Fruit fly (Drosophila melanogaster): ENCODE results near the gene E2f1.

Gene E2f1

DNA sequence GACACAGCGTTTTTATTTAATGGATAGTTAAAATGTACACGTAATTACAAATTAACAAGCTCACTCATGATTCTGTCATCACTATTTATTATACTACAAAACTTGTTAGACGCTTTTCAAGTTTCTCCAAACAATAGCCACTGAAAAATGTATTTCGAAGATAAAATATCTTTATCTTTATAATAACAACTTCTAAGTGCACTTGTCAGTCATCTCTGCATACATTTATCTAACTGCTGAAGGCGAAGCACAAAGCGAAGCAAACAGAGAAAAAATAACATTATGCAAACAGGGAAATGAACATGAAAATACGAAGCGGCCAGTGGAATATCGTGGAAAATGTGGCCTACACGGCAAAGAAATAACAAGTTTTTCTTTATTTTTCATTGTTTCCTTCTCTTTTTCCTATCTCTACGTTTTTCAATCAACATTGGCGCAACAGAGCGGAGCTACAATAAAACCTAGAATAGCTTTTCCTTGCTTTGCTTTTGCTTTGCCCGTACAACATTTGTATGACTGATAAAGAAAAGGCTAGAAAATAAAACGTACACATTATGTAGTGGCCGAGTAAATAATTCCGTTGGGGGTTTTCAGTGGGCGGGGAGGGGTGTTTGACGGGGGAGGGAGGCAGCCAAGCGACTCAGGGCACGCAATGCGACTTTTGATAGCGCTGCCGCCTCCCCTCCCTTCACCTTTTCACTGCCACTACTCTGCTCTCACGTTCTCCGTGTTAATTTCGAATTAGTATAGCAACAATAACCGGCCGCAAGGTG, 31.1 kb downstream of the E2f1 start:
- TF ChIP-seq Mio (GFP tag; optimal IDR thresholded peaks at IDR 0.05) (no peak), ey (GFP tag; optimal IDR thresholded peaks at IDR 0.05) (no peak), Hr83 (GFP tag; optimal IDR thresholded peaks at IDR 0.05; ENCODE audit: poor library complexity, severe bottlenecking) (no peak), Rel (GFP tag; optimal IDR thresholded peaks at IDR 0.05) (no peak), Rel (tag; optimal IDR thresholded peaks at IDR 0.05) (peak; percentile 35), sv (GFP tag; optimal IDR thresholded peaks at IDR 0.05) (no peak)

DNA sequence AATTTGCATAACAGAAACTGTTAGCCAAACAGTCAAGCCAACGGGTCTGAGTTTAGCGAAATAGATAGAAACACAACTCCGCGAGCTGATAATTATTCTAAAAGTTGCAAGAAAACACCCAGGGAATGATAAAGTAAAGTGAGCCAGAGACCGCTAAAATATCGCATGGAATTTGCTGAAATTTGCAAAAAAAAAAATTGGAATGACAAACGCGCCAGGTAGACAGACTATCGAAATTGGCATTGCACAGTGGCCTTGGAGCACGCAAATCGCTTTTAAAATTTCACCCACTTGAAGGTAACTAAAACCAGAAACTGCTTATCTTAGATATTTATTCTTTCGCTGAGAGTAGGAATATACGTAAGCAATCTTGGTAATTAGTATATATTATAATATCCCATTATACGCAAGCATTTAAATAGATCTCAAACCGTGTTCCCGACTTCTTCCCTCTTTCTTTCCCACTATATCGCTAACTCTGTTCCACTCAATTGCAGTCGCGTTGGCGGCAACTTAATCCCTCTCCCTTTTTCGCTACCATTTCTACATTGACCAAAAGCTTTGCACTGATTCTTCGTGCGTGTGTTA, 32.4 kb downstream of the E2f1 start:
- TF ChIP-seq Jra (GFP tag; optimal IDR thresholded peaks at IDR 0.05) = no peak
- no peak for TF ChIP-seq jim (GFP tag; optimal IDR thresholded peaks at IDR 0.05)
- no peak for TF ChIP-seq dmrt93B (GFP tag; optimal IDR thresholded peaks at IDR 0.05)
- TF ChIP-seq rgr (GFP tag; optimal IDR thresholded peaks at IDR 0.05) = peak; percentile 52
- TF ChIP-seq h (GFP tag; optimal IDR thresholded peaks at IDR 0.05) = peak; percentile 60
- TF ChIP-seq OdsH (GFP tag; optimal IDR thresholded peaks at IDR 0.05) = peak; percentile 31
- TF ChIP-seq psq (GFP tag; optimal IDR thresholded peaks at IDR 0.05) = peak; percentile 3
- TF ChIP-seq brk (GFP tag; optimal IDR thresholded peaks at IDR 0.05) = no peak
- TF ChIP-seq N (GFP tag; optimal IDR thresholded peaks at IDR 0.05) = no peak
- TF ChIP-seq CG32264 (GFP tag; optimal IDR thresholded peaks at IDR 0.05) = no peak
- no peak for TF ChIP-seq Abd-B (GFP tag; optimal IDR thresholded peaks at IDR 0.05)
- no peak for TF ChIP-seq Vsx2 (GFP tag; optimal IDR thresholded peaks at IDR 0.05; ENCODE audit: partially characterized antibody)
- no peak for TF ChIP-seq sage (GFP tag; optimal IDR thresholded peaks at IDR 0.05)
- no peak for TF ChIP-seq Myc (optimal IDR thresholded peaks at IDR 0.05)
- TF ChIP-seq lola (GFP tag; optimal IDR thresholded peaks at IDR 0.05) = no peak
- no peak for TF ChIP-seq dsf (GFP tag; optimal IDR thresholded peaks at IDR 0.05; ENCODE audit: borderline replicate concordance)
- TF ChIP-seq foxo (GFP tag; optimal IDR thresholded peaks at IDR 0.05) = peak in 1 of 2 experiments; percentile 36
- TF ChIP-seq woc (GFP tag; optimal IDR thresholded peaks at IDR 0.05) = peak; percentile 9
- peak; percentile 19 for TF ChIP-seq ey (GFP tag; optimal IDR thresholded peaks at IDR 0.05)
- TF ChIP-seq Hr78 (GFP tag; optimal IDR thresholded peaks at IDR 0.05) = no peak
- TF ChIP-seq fru (GFP tag; optimal IDR thresholded peaks at IDR 0.05) = peak; percentile 35
- no peak for TF ChIP-seq GATAd (GFP tag; optimal IDR thresholded peaks at IDR 0.05)
- no peak for TF ChIP-seq Dfd (GFP tag; optimal IDR thresholded peaks at IDR 0.05)
- TF ChIP-seq tai (GFP tag; optimal IDR thresholded peaks at IDR 0.05) = peak; percentile 26

- TF ChIP-seq CG32264 (GFP tag; optimal IDR thresholded peaks at IDR 0.05) = no peak
- no peak for TF ChIP-seq Abd-B (GFP tag; optimal IDR thresholded peaks at IDR 0.05)
- peak; percentile 80 for TF ChIP-seq fru (GFP tag; optimal IDR thresholded peaks at IDR 0.05)
- TF ChIP-seq HLH106 (tag; optimal IDR thresholded peaks at IDR 0.05) = peak; percentile 82
- TF ChIP-seq sv (GFP tag; optimal IDR thresholded peaks at IDR 0.05) = peak; percentile 13
- peak; percentile 85 for TF ChIP-seq brk (GFP tag; optimal IDR thresholded peaks at IDR 0.05)
- no peak for TF ChIP-seq Mio (GFP tag; optimal IDR thresholded peaks at IDR 0.05)
- peak; percentile 88 for TF ChIP-seq psq (GFP tag; optimal IDR thresholded peaks at IDR 0.05)
- no peak for TF ChIP-seq GATAd (GFP tag; optimal IDR thresholded peaks at IDR 0.05)
- TF ChIP-seq Hr78 (GFP tag; optimal IDR thresholded peaks at IDR 0.05) = no peak
- TF ChIP-seq CrebA (GFP tag; optimal IDR thresholded peaks at IDR 0.05; ENCODE audit: borderline replicate concordance) = peak; percentile 40
- TF ChIP-seq Vsx2 (GFP tag; optimal IDR thresholded peaks at IDR 0.05; ENCODE audit: partially characterized antibody) = no peak
- peak; percentile 27 for TF ChIP-seq CG9705 (GFP tag; optimal IDR thresholded peaks at IDR 0.05)
- no peak for TF ChIP-seq dl (GFP tag; optimal IDR thresholded peaks at IDR 0.05; ENCODE audit: insufficient read depth in 1 of 2, partially characterized antibody in 2 of 2)
- no peak for TF ChIP-seq Dfd (GFP tag; optimal IDR thresholded peaks at IDR 0.05)
- no peak for TF ChIP-seq usp (GFP tag; optimal IDR thresholded peaks at IDR 0.05)
- TF ChIP-seq h (GFP tag; optimal IDR thresholded peaks at IDR 0.05) = peak; percentile 89
- TF ChIP-seq br (GFP tag; optimal IDR thresholded peaks at IDR 0.05) = peak; percentile 72
- peak; percentile 59 for TF ChIP-seq Rel (GFP tag; optimal IDR thresholded peaks at IDR 0.05)
- peak; percentile 43 for TF ChIP-seq Rel (tag; optimal IDR thresholded peaks at IDR 0.05)
- TF ChIP-seq woc (GFP tag; optimal IDR thresholded peaks at IDR 0.05) = peak; percentile 52
- TF ChIP-seq OdsH (GFP tag; optimal IDR thresholded peaks at IDR 0.05) = peak; percentile 84
- TF ChIP-seq foxo (GFP tag; optimal IDR thresholded peaks at IDR 0.05) = peak in 1 of 2 experiments; percentile 85
- TF ChIP-seq jim (GFP tag; optimal IDR thresholded peaks at IDR 0.05) = no peak
- TF ChIP-seq dsf (GFP tag; optimal IDR thresholded peaks at IDR 0.05; ENCODE audit: borderline replicate concordance) = no peak
- no peak for TF ChIP-seq Myc (optimal IDR thresholded peaks at IDR 0.05)
- TF ChIP-seq Jra (GFP tag; optimal IDR thresholded peaks at IDR 0.05) = peak; percentile 51
- no peak for TF ChIP-seq Dif (GFP tag; optimal IDR thresholded peaks at IDR 0.05; ENCODE audit: partially characterized antibody)
- TF ChIP-seq sage (GFP tag; optimal IDR thresholded peaks at IDR 0.05) = peak; percentile 52
- no peak for TF ChIP-seq Hr83 (GFP tag; optimal IDR thresholded peaks at IDR 0.05; ENCODE audit: poor library complexity, severe bottlenecking)
- peak; percentile 81 for TF ChIP-seq Sp1 (GFP tag; optimal IDR thresholded peaks at IDR 0.05)
- no peak for TF ChIP-seq pan (optimal IDR thresholded peaks at IDR 0.05)
- TF ChIP-seq N (GFP tag; optimal IDR thresholded peaks at IDR 0.05) = no peak
- no peak for TF ChIP-seq lola (GFP tag; optimal IDR thresholded peaks at IDR 0.05)
- TF ChIP-seq dmrt93B (GFP tag; optimal IDR thresholded peaks at IDR 0.05) = peak; percentile 51
- peak; percentile 73 for TF ChIP-seq ey (GFP tag; optimal IDR thresholded peaks at IDR 0.05)
- peak; percentile 83 for TF ChIP-seq rgr (GFP tag; optimal IDR thresholded peaks at IDR 0.05)
- TF ChIP-seq Hnf4 (GFP tag; optimal IDR thresholded peaks at IDR 0.05) = peak; percentile 75
- peak; percentile 60 for TF ChIP-seq tai (GFP tag; optimal IDR thresholded peaks at IDR 0.05)
Measured at dm6 chr3R:21627752-21628151, 32.9 kb downstream of the E2f1 start.

All from whole organism, wandering third instar larva.